Fruit fly (Drosophila melanogaster): ENCODE results near the gene MED17.

MED17 gene

dm6 chr3R:18220211-18220749 lies 31.4 kb downstream of the MED17 start, which contains the start of the genes CG7988 and CG7183 (continued):
- peak; percentile 98 for TF ChIP-seq Fer3 (tag; optimal IDR thresholded peaks at IDR 0.05)
- TF ChIP-seq jigr1 (GFP tag; IDR thresholded peaks at IDR 0.05) = peak; percentile 95
- TF ChIP-seq BEAF-32 (GFP tag; optimal IDR thresholded peaks at IDR 0.05) = peak; percentile 38
- peak; percentile 96 for TF ChIP-seq CG18619 (GFP tag; optimal IDR thresholded peaks at IDR 0.05)
- peak; percentile 98 for TF ChIP-seq CG14441 (GFP tag; IDR thresholded peaks at IDR 0.05)
- TF ChIP-seq Sry-β (GFP tag; optimal IDR thresholded peaks at IDR 0.05) = peak; percentile 65
- TF ChIP-seq CG11695 (GFP tag; IDR thresholded peaks at IDR 0.05) = peak; percentile 99
- TF ChIP-seq CG17612 (GFP tag; IDR thresholded peaks at IDR 0.05) = peak; percentile 97
- TF ChIP-seq CG12659 (GFP tag; optimal IDR thresholded peaks at IDR 0.05) = peak; percentile 98
- peak; percentile 94 for TF ChIP-seq CG12744 (GFP tag; optimal IDR thresholded peaks at IDR 0.05)
- TF ChIP-seq cas (GFP tag; IDR thresholded peaks at IDR 0.05) = peak; percentile 95
- peak; percentile 56 for TF ChIP-seq gfzf (GFP tag; optimal IDR thresholded peaks at IDR 0.05)
- peak; percentile 99 for TF ChIP-seq gsb-n (tag; optimal IDR thresholded peaks at IDR 0.05)
- TF ChIP-seq CG6175 (GFP tag; IDR thresholded peaks at IDR 0.05) = peak; percentile 93
- TF ChIP-seq fd96Cb (tag; optimal IDR thresholded peaks at IDR 0.05) = peak; percentile 98
- TF ChIP-seq lola (GFP tag; optimal IDR thresholded peaks at IDR 0.05) = peak in 1 of 3 experiments; percentile 99
- peak; percentile 94 for TF ChIP-seq Fer1 (GFP tag; optimal IDR thresholded peaks at IDR 0.05)
- TF ChIP-seq CG1792 (GFP tag; optimal IDR thresholded peaks at IDR 0.05) = peak; percentile 76
- TF ChIP-seq pita (GFP tag; optimal IDR thresholded peaks at IDR 0.05) = no peak
- TF ChIP-seq nerfin-1 (tag; optimal IDR thresholded peaks at IDR 0.05) = peak; percentile 97
- no peak for TF ChIP-seq corto (GFP tag; optimal IDR thresholded peaks at IDR 0.05)
- TF ChIP-seq Abd-B (GFP tag; optimal IDR thresholded peaks at IDR 0.05) = peak; percentile 99
- peak; percentile 90 for TF ChIP-seq crc (GFP tag; optimal IDR thresholded peaks at IDR 0.05)
- TF ChIP-seq wor (GFP tag; IDR thresholded peaks at IDR 0.05) = peak; percentile 97
- peak; percentile 79 for TF ChIP-seq CG6854 (GFP tag; optimal IDR thresholded peaks at IDR 0.05)
- peak; percentile 95 for TF ChIP-seq fd102C (GFP tag; optimal IDR thresholded peaks at IDR 0.05)
- peak in 1 of 2 experiments; percentile 70 for TF ChIP-seq eve (GFP tag; optimal IDR thresholded peaks at IDR 0.05)
- peak; percentile 89 for TF ChIP-seq CG9797 (GFP tag; optimal IDR thresholded peaks at IDR 0.05)
- peak; percentile 98 for TF ChIP-seq CG11247 (GFP tag; IDR thresholded peaks at IDR 0.05)
- peak; percentile 89 for TF ChIP-seq CG30020 (tag; optimal IDR thresholded peaks at IDR 0.05)
- peak; percentile 98 for TF ChIP-seq CG9727 (GFP tag; optimal IDR thresholded peaks at IDR 0.05)
- peak; percentile 95 for TF ChIP-seq Meics (GFP tag; optimal IDR thresholded peaks at IDR 0.05)
- TF ChIP-seq ase (GFP tag; IDR thresholded peaks at IDR 0.05) = peak; percentile 98
- peak; percentile 92 for TF ChIP-seq Poxn (GFP tag; IDR thresholded peaks at IDR 0.05)
- peak; percentile 91 for TF ChIP-seq CG30431 (GFP tag; optimal IDR thresholded peaks at IDR 0.05)
- TF ChIP-seq Xrp1 (GFP tag; IDR thresholded peaks at IDR 0.05) = peak; percentile 99
- TF ChIP-seq Rx (GFP tag; IDR thresholded peaks at IDR 0.05) = peak; percentile 93
- no peak for TF ChIP-seq CG14860 (GFP tag; IDR thresholded peaks at IDR 0.05; ENCODE audit: partially characterized antibody)
- TF ChIP-seq CG9932 (GFP tag; IDR thresholded peaks at IDR 0.05) = peak; percentile 98
- peak; percentile 95 for TF ChIP-seq CG7357 (GFP tag; IDR thresholded peaks at IDR 0.05)
- peak; percentile 98 for TF ChIP-seq CG3726 (GFP tag; IDR thresholded peaks at IDR 0.05)
- peak in 1 of 2 experiments; percentile 90 for TF ChIP-seq tll (GFP tag; optimal IDR thresholded peaks at IDR 0.05)
- TF ChIP-seq CG2129 (GFP tag; IDR thresholded peaks at IDR 0.05; ENCODE audit: partially characterized antibody) = no peak
- TF ChIP-seq CG16813 (GFP tag; IDR thresholded peaks at IDR 0.05; ENCODE audit: partially characterized antibody) = no peak
- peak; percentile 96 for TF ChIP-seq CG4820 (GFP tag; optimal IDR thresholded peaks at IDR 0.05)
- peak; percentile 97 for TF ChIP-seq trem (tag; optimal IDR thresholded peaks at IDR 0.05)
- peak; percentile 92 for TF ChIP-seq CG8944 (GFP tag; optimal IDR thresholded peaks at IDR 0.05)
- TF ChIP-seq sna (GFP tag; IDR thresholded peaks at IDR 0.05; ENCODE audit: partially characterized antibody) = no peak
- TF ChIP-seq Six4 (GFP tag; optimal IDR thresholded peaks at IDR 0.05) = peak; percentile 97
